Fruit fly (Drosophila melanogaster): ENCODE data around the gene kibra.
A peak's percentile ranks its signal among the peaks of the same experiment; 100 is the strongest.

The kibra gene

DNA sequence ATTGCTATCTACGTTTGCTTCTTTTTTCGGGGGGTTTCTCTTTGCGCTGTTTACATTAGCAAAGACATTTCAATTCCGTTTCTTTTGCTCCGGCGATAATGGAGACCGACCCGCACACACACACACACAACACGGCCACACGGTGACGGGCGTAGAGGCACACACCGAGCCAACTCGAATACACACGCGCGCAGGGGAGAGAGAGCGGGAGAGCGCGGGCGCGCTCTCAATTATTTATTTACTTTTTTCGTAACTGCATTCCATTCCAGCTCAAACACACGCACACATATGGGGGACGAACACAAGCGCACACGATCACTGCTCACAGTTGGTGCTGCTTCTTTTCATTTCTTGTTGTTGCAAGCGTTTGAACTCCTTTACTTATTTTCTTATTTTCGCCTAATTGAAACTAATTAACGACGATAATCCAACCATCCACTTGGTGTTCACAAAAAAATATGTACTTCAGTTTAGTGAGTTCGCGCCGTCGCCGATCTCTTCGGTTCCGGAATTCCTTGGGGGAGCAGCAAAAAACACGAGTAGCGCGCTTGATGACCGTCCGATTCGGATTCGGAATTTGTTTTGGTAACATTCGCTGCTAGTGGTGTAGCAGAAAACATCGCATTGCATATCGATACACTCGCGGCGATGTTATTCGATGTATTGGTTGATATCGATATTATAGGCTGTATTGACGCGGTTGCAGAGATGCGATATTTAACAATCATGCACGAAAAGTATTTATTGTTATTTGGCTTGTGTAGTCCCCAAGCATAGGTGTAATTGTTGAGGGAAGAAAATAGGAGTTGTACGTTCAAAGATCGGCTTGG lies at the start of gene kibra:
Gene kibra, minus strand, starts transcription at position 591 of the 830 bp plus-strand sequence.
- peak; percentile 56 for TF ChIP-seq noc (tag; optimal IDR thresholded peaks at IDR 0.05)

DNA sequence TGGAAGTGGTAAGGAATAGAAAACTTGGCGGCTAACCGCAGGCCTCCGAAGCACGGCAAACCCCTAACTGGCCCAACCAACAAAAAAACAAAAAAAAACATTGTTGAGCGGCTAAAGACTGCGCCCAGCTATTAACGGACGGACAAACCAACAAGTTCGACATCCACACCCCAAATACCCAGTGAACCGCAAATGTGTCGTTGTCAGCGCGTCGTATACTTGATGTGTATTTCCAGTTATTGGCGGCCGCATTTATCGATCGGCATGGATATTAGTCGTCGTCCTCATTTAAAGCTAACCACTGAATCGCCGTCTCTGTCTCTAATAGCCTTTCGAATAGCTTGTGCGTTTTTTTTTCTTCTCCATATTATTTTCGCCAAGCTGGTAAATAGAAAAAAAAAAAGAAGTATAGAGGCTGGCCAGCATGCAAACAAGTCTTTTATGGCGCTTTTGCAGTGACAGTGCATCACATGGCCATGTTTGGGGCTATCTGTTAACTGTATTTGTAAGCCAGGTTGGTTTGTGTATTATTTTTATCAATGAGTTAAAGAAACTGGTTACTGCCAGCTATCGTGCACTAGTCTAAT lies 42.5 kb upstream of the kibra start:
- TF ChIP-seq noc (tag; optimal IDR thresholded peaks at IDR 0.05) = no peak

DNA sequence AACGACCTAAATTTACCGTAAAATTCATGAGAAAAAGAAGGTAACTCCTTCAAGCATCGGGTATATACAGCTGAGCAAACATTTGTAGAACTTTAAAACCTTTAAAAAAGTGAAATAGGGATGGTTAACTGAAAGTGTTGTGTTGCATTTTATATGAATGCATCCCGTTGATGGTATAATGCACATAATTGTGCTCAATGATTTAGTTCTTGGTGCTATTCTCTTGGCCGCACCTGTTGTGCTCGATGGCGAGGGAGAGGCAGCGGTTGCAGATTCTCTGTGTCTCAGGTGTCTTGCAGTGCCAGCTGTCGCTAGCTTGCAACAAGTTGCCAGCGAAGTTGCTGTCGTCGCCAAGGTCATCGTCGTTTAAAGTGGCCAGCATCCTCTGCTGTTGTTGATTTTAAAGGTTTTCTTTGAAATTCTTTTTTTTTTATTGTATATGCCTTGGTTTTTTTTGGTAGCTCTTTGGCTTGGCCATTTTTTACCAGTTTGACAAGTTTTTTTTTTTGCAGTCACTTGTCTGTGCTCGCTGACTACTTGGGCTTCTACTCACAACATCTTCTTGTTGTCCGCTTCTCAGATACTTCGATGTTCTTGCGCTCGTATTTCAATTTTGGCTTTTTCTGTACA lies 41.4 kb upstream of the kibra start:
- TF ChIP-seq noc (tag; optimal IDR thresholded peaks at IDR 0.05) = no peak

DNA sequence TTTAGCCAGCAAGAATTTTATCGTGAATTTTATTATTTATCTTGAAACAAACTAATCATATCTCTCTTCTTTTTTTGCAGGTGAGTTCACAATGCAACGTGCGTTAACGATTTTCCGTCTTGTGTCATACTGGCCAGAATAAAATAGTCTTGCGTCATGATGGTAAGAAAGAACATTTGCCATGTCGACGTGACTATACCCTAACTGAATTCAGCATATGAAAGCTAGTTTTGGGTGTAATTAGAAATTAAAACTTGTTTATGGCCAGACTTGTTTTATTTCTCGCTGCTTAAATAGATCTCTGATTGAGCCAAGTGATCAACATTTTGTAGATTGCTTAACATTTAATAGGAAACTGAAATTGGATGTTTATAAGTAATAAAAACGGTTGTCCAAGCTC lies 40.1 kb upstream of the kibra start:
- no peak for TF ChIP-seq noc (tag; optimal IDR thresholded peaks at IDR 0.05)

DNA sequence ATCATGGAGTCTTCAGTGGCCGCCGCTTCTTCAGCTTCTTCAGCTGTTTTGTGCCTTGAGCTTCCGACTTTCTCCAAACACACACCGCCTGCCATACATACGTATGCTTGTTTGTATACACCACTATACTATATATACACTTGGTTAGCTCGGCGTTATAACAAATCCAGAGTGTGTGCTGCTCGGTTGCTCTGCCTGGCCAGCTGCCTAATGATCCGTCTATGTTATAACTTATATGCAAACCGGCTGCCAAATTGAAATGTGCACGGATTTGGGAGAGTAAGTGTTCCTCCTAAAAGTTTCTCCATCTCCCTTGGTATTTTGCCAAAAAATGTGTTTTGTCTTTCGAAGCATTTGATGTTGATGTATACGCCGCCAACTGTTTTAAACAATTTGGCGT lies 39.4 kb upstream of the kibra start:
- no peak for TF ChIP-seq noc (tag; optimal IDR thresholded peaks at IDR 0.05)

DNA sequence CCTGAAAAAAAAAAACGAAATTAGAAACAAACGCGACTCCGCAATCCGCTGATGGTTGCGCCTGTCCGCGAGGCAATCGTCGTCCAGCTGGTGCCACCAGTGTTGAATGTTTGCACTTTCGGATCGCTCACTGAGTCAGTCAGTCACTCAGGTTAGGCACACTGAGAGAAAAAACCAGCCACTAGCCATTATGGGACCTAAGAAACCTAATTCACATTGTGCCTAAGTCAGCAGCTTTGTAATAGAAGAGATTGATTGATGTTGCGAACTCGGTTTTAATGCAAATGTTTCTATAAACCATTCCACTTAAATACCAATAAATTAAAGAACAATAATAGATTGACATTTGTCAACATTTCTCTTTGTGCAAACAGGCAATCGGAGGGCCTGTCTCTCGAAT lies 37.0 kb upstream of the kibra start:
- TF ChIP-seq noc (tag; optimal IDR thresholded peaks at IDR 0.05) = no peak

DNA sequence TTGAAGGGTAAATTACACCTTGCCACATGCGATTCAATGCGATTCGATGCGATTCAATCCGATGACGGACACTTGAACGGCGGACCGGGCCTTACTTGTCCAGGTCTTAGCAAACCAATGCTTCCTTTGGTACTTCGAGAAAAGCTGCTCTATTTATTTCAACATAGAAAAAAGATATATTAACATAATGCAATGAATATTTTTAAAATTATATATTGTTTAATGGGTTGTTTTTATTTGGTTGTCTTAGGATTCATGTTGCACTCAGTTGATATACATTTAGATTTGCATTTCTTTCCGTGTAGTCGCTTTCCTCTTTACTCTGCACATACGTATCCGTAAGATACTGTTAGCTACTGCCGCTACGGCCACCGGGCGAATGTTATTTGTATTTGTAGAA lies 34.3 kb upstream of the kibra start:
- no peak for TF ChIP-seq noc (tag; optimal IDR thresholded peaks at IDR 0.05)

DNA sequence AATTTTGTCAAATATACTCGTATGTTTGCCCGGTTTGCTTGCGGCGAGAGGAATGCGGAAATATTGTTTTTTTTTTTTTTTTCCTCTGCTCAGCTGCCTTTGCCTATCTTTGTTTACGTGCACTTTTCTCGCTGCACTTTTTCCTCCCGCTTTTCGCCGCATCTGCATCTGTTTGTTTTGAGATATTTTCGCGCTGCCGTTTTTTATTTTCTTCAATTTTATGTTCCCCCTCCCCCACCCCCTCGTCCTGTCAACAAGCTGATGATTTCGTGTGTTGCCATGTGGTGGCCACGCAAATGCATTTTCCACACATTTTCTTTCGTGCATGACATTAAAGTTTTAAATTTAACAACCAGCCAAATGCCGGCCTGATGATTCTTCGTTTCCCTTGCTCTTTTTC lies 32.0 kb upstream of the kibra start:
- no peak for TF ChIP-seq noc (tag; optimal IDR thresholded peaks at IDR 0.05)

DNA sequence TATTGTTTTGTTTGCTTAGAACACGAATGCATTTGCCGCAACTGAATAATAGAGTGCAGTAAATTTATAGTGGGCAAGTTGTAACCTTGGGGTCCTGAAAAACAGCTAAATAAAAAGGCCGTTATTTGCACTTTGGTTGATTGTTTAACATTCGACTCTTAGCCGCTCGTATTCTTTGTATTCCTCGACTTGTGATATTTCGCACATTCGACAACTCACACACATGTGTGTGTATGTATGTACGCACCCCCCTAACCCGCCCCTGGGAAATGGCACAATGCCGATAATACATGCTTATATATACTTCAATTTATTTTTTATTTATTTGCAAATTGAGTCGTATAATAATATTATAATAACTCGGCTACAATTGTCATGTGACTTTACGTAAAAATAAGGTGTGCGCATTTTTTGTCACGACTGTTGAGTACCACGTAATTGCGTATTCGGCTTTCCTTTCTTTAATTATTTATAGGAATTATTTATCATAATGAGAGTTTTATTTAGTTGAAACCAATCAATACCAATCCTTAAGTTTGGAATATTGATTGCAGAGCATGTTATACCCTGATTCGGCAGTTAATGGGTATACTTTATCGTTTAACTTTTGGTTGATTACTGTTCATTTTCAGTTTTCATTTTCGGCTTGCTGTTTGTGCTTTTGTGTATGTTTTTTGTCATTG lies 30.9 kb upstream of the kibra start:
- TF ChIP-seq noc (tag; optimal IDR thresholded peaks at IDR 0.05) = no peak

DNA sequence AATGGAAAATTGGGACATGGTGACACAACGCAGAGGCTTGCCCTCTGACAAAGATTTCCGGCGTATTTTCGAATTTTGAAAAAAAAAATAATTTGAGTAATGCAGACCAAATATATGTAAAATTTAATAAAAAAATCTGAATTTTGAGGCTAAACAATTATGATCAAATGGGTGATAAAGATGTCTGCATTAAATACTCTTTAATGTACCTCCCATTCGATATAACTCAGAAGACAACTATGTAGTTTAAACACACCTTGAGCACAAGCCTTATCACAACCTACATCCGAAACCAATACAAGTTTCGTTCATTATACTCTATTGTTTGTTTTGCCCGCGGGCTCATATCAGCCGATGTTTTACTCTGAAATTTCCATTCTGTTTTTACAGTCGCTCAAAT lies 30.3 kb upstream of the kibra start, which contains the start of gene CG7362:
Gene CG7362, minus strand, starts transcription at position 101 of the 400 bp plus-strand sequence.
- no peak for TF ChIP-seq noc (tag; optimal IDR thresholded peaks at IDR 0.05)

DNA sequence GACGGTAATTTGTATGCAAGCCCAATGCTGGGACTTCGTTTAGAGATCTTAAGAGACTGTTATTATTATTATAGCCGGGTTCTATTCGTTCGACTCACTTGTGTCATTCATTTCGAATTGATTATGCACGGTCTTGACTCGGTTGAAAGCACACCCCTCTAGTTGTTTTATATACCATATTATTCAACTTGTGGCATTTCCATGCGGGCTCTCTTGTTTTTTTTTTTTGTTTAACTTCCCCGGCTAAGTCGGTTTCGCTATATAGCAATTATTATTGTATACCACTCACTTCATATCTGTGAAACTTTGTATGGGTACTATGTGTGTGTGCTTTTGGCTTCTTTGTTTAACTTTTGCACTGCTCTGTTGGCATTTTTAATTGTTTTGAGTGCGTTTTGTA lies 27.0 kb upstream of the kibra start, which contains the start of gene smp-30:
Gene smp-30, minus strand, starts transcription at position 224 of the 400 bp plus-strand sequence.
- TF ChIP-seq noc (tag; optimal IDR thresholded peaks at IDR 0.05) = no peak

DNA sequence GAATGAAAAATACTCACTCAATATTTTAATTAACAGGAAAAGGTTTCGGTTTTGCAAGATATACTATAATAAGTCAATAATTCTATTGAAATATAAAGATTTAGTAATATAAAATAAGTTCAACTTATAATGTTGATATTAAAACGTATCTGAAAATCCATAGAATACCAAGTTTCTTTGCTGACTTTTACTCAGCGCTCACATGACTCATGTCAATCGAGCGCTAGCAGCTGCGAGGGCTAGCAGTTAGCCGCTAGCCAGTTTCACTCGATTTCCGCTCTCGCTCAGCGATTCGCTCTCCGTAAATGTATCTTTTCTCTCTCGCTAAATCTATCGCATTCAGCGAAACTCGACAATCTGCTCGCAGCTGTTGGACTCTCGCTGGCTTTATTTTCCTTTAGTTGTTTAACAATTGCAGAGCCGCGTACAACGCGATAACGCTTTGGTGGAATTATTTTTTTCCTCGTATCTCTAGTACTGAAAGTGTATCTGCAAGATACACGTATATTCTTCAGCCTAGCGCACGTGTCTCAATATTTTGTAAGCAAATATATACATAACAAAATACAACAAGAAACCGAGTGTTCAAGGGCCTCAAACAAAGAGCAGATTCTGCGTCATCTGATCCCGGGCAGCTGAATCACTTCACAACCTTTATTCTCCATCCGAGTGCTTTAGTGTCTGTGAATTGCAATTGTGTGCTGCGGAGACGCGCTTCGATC lies 25.2 kb upstream of the kibra start:
- peak; percentile 79 for TF ChIP-seq noc (tag; optimal IDR thresholded peaks at IDR 0.05)

DNA sequence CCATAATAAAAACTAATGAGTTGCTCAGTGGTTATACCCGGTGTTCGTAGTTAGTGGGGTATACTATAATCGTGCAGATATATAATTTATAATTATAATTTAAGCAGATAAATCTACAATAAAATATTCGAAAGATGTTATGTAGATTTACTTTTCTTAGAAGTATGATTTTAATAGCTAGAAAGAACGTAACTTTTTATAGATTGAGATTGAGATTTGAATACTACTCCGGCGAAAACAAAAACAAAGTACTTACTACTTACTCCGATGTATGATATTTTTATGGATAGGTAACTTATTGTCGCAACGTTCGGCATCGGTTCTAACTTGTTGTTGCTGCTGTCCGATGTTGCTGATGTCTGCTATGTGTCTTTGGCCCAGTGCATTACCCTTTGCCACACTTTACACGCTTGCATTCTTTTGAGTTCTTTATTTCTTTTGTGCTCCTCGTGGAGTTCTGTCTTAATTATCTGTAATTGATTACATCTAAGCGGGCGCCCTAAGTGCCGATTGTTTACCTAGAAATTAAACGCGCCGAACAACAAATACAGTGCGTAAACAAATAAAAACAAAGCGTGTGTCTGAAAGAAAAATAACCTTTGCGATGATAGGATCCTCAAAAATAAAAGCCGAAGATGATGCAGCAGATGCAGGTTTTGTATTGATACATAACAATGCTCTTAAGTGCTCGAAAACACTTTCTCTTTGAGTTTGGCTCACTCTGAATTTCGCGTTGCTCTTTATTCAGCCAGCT lies 24.4 kb upstream of the kibra start:
- TF ChIP-seq noc (tag; optimal IDR thresholded peaks at IDR 0.05) = no peak

DNA sequence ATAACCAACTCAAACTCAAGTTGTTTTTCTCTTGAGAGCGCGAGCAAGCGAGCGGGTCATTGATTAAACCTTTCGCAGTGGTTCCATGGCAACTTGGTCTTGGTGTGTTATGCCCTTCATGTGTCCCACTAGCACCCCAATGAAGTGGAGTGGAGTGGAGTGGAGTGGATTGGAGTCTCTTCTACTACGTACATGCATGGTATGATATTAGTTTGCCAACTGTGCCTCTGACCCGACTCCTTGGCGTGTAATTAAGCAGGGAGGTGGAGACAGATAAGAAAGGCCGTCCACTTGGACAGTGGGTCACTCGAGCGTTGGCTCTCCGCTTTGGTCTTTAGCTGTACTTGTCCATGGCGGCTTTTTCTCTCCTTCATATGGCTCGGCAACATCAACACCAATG lies 23.9 kb upstream of the kibra start:
- TF ChIP-seq noc (tag; optimal IDR thresholded peaks at IDR 0.05) = no peak

All from whole organism, larva.